Worm (Caenorhabditis elegans) whole organism, young adult: ENCODE data around the gene F10E7.11.

ENCODE experiments used
- akir-1 ChIP-seq: fragments of 200-800 bp; sonication (Bioruptor generic); optimal IDR thresholded peaks from 2 replicates; lab custom pipeline; 2018; ENCODE audit warnings: mild to moderate bottlenecking, missing genetic modification characterization, moderate library complexity, missing compliant biosample characterization
- athp-1 ChIP-seq: sonication (generic microtip); optimal IDR thresholded peaks from 2 replicates; lab custom pipeline; 2017; ENCODE audit warnings: mild to moderate bottlenecking, missing genetic modification characterization, missing compliant biosample characterization
- ceh-58 ChIP-seq: fragments of 200-800 bp; sonication (Bioruptor generic); IDR thresholded peaks from 2 replicates; pipeline ENCODE4 v1.3.6; 2022; ENCODE audit warnings: missing genetic modification characterization, missing compliant biosample characterization
- dpl-1 ChIP-seq: fragments of 150-350 bp; optimal IDR thresholded peaks from 2 replicates; lab custom pipeline; 2014; ENCODE audit warnings: missing biosample characterization, missing genetic modification reagents, missing genetic modification characterization
- egl-18 ChIP-seq: fragments of 200-800 bp; sonication (Bioruptor generic); IDR thresholded peaks from 2 replicates; pipeline ENCODE4 v1.3.6; 2022; ENCODE audit warnings: missing genetic modification reagents, missing genetic modification characterization, missing compliant biosample characterization
- him-1 ChIP-seq: sonication (generic microtip); optimal IDR thresholded peaks from 2 replicates; lab custom pipeline; 2016; ENCODE audit warnings: missing genotype, missing genetic modification reagents, missing genetic modification characterization, missing compliant biosample characterization
- mel-28 ChIP-seq: sonication (generic microtip); optimal IDR thresholded peaks from 2 replicates; lab custom pipeline; 2016; ENCODE audit warnings: borderline replicate concordance, mild to moderate bottlenecking, missing genetic modification characterization, missing compliant biosample characterization
- sdz-38 ChIP-seq: sonication (generic microtip); optimal IDR thresholded peaks from 2 replicates; lab custom pipeline; 2016; ENCODE audit warnings: missing genotype, missing genetic modification characterization, missing compliant biosample characterization
- sea-2 ChIP-seq: fragments of 200-800 bp; sonication (Bioruptor generic); IDR thresholded peaks from 2 replicates; pipeline ENCODE4 v1.3.6; 2022; ENCODE audit warnings: missing genetic modification characterization, missing compliant biosample characterization
- tbx-9 ChIP-seq: sonication (generic microtip); optimal IDR thresholded peaks from 2 replicates; lab custom pipeline; 2016; ENCODE audit warnings: borderline replicate concordance, missing genetic modification characterization, inconsistent platforms, missing compliant biosample characterization
- xnd-1 ChIP-seq: sonication (generic microtip); optimal IDR thresholded peaks from 2 replicates; lab custom pipeline; 2016; ENCODE audit warnings: missing genotype, missing genetic modification reagents, missing genetic modification characterization, missing compliant biosample characterization

DNA sequence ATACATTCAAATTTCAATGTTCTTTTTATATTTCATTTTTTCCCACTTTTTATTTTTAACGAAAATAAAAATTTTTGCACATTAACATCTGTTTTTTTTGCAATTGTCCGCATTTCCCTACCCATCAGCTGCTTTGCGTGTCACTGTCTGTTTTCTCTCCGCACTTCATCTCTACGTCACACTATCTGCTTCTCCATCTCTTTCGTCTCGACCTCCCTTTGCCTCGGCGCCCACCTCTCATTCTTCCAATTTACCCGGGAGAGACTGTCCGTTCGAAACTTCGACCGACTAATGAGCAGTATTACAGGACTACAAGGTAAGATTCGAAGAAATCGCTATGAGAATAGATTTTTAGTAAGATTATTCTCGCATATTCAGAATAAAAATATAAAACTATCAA lies 32.7 kb upstream of the F10E7.11 start, which contains the start of gene C27H5.2:
- TF ChIP-seq athp-1 (tag; lab: Kevin White, UChicago): no peak
- no peak for TF ChIP-seq egl-18
- TF ChIP-seq sea-2 (GFP tag; lab: Robert Waterston, UW): no peak
- TF ChIP-seq dpl-1 (GFP tag; lab: Kevin White, UChicago): no peak
- TF ChIP-seq akir-1 (GFP tag; lab: Kevin White, UChicago): no peak
- no peak for TF ChIP-seq him-1
- no peak for TF ChIP-seq tbx-9 (tag; lab: Kevin White, UChicago)
- no peak for TF ChIP-seq xnd-1 (tag; lab: Kevin White, UChicago)
- no peak for TF ChIP-seq mel-28 (tag; lab: Kevin White, UChicago)
- TF ChIP-seq sdz-38 (tag; lab: Kevin White, UChicago): no peak
- no peak for TF ChIP-seq ceh-58 (GFP tag; lab: Robert Waterston, UW)
